Fruit fly (Drosophila melanogaster) whole organism, embryonic: Measurements from ENCODE around the gene Sam-S.

Source experiments
- Atf-2 ChIP-seq: fragments of 200-800 bp; sonication (Bioruptor generic); optimal IDR thresholded peaks from 2 replicates; lab custom pipeline; 2016; ENCODE audit warnings: missing biosample characterization, missing genetic modification characterization
- BtbVII ChIP-seq: fragments of 200-800 bp; sonication (Bioruptor generic); optimal IDR thresholded peaks from 3 replicates; lab custom pipeline; 2017; ENCODE audit warnings: missing biosample characterization, mild to moderate bottlenecking, missing genetic modification characterization
- CG11085 ChIP-seq: fragments of 200-800 bp; sonication (Bioruptor generic); IDR thresholded peaks from 2 replicates; pipeline ENCODE4 v1.3.6; 2022; ENCODE audit warnings: missing biosample characterization, missing genetic modification characterization
- CG11093 ChIP-seq: fragments of 200-800 bp; sonication (Bioruptor generic); IDR thresholded peaks from 3 replicates; pipeline ENCODE4 v1.3.6; 2022; ENCODE audit warnings: missing biosample characterization, missing genetic modification characterization
- CG11723 ChIP-seq: fragments of 200-800 bp; sonication (Bioruptor generic); optimal IDR thresholded peaks from 2 replicates; lab custom pipeline; 2017; ENCODE audit warnings: missing biosample characterization, mild to moderate bottlenecking, missing genetic modification characterization
- CG13296 ChIP-seq: fragments of 200-800 bp; sonication (Bioruptor generic); optimal IDR thresholded peaks from 3 replicates; lab custom pipeline; 2018; ENCODE audit warnings: missing biosample characterization, mild to moderate bottlenecking, missing genetic modification characterization
- CG14441 ChIP-seq: fragments of 200-800 bp; sonication (Bioruptor generic); IDR thresholded peaks from 2 replicates; pipeline ENCODE4 v1.3.6; 2022; ENCODE audit warnings: missing biosample characterization, missing genetic modification characterization
- CG17328 ChIP-seq: fragments of 200-800 bp; sonication (Bioruptor generic); IDR thresholded peaks from 2 replicates; pipeline ENCODE4 v1.3.6; 2022; ENCODE audit warnings: missing biosample characterization, missing genetic modification characterization
- CG31365 ChIP-seq: fragments of 200-800 bp; sonication (Bioruptor generic); optimal IDR thresholded peaks from 2 replicates; lab custom pipeline; 2018; ENCODE audit warnings: missing biosample characterization, mild to moderate bottlenecking, missing genetic modification characterization
- CG3163 ChIP-seq: fragments of 200-800 bp; sonication (Bioruptor generic); optimal IDR thresholded peaks from 3 replicates; lab custom pipeline; 2016; ENCODE audit warnings: missing biosample characterization, missing genetic modification characterization
- CG4328 ChIP-seq: fragments of 200-800 bp; sonication (Bioruptor generic); optimal IDR thresholded peaks from 3 replicates; lab custom pipeline; 2017; ENCODE audit warnings: missing biosample characterization, missing genetic modification reagents, missing genetic modification characterization
- CG6272 ChIP-seq: fragments of 200-800 bp; sonication (Bioruptor generic); IDR thresholded peaks from 2 replicates; pipeline ENCODE4 v1.3.6; 2022; ENCODE audit warnings: missing biosample characterization, missing genetic modification characterization
- CG6791 ChIP-seq: fragments of 200-800 bp; sonication (Bioruptor generic); IDR thresholded peaks from 3 replicates; pipeline ENCODE4 v1.3.6; 2022; ENCODE audit warnings: missing biosample characterization, missing genetic modification characterization; ENCODE audit not compliant: partially characterized antibody
- CG8359 ChIP-seq: fragments of 200-800 bp; sonication (Bioruptor generic); optimal IDR thresholded peaks from 2 replicates; lab custom pipeline; 2017; ENCODE audit warnings: missing biosample characterization, mild to moderate bottlenecking, missing genetic modification characterization, borderline replicate concordance
- CG8924 ChIP-seq: fragments of 200-800 bp; optimal IDR thresholded peaks from 3 replicates; lab custom pipeline; 2019; ENCODE audit warnings: missing biosample characterization, mild to moderate bottlenecking, missing genetic modification characterization, moderate library complexity
- CG9817 ChIP-seq: fragments of 200-800 bp; sonication (Bioruptor generic); optimal IDR thresholded peaks from 2 replicates; lab custom pipeline; 2018; ENCODE audit warnings: missing biosample characterization, mild to moderate bottlenecking, missing genetic modification characterization, moderate library complexity
- Dek ChIP-seq: fragments of 200-800 bp; sonication (Bioruptor generic); optimal IDR thresholded peaks from 3 replicates; lab custom pipeline; 2019; ENCODE audit warnings: missing biosample characterization, mild to moderate bottlenecking, missing genetic modification characterization, moderate library complexity
- Ets65A ChIP-seq: fragments of 200-800 bp; sonication (Bioruptor generic); peaks from one replicate; lab custom pipeline; 2016; ENCODE audit warnings: missing biosample characterization, missing genetic modification characterization
- MTF-1 ChIP-seq: fragments of 200-800 bp; sonication (Bioruptor generic); optimal IDR thresholded peaks from 2 replicates; lab custom pipeline; 2018; ENCODE audit warnings: missing biosample characterization, mild to moderate bottlenecking, missing genetic modification characterization, borderline replicate concordance
- Nf-YA ChIP-seq: fragments of 200-800 bp; sonication (Bioruptor generic); IDR thresholded peaks from 2 replicates; pipeline ENCODE4 v1.3.6; 2022; ENCODE audit warnings: missing biosample characterization, missing genetic modification characterization
- Spps ChIP-seq: fragments of 200-800 bp; sonication (Bioruptor generic); optimal IDR thresholded peaks from 2 replicates; lab custom pipeline; 2018; ENCODE audit warnings: missing biosample characterization, mild to moderate bottlenecking, missing genetic modification characterization
- Sry-δ ChIP-seq: fragments of 200-800 bp; sonication (Bioruptor generic); optimal IDR thresholded peaks from 2 replicates; lab custom pipeline; 2016; ENCODE audit warnings: missing biosample characterization, missing genetic modification characterization
- Trl ChIP-seq, 3 experiments: fragments of >200 bp in 2 of 3; fragments of 200-800 bp in 1 of 3; sonication (Bioruptor generic) in 1 of 3; optimal IDR thresholded peaks; 2 replicates in 1 of 3; 3 replicates in 2 of 3; lab custom pipeline; 2016 to 2017; ENCODE audit warnings: missing biosample characterization in 1 of 3, missing genetic modification characterization in 1 of 3
- aop ChIP-seq: fragments of 200-800 bp; sonication (Bioruptor generic); IDR thresholded peaks from 2 replicates; pipeline ENCODE4 v1.3.6; 2022; ENCODE audit warnings: missing biosample characterization, missing genetic modification characterization
- ato ChIP-seq: fragments of 200-800 bp; sonication (Bioruptor generic); IDR thresholded peaks from 2 replicates; pipeline ENCODE4 v1.3.6; 2022; ENCODE audit warnings: missing biosample characterization, missing genetic modification characterization; ENCODE audit not compliant: partially characterized antibody
- bcd ChIP-seq: fragments of 200-800 bp; sonication (Bioruptor generic); optimal IDR thresholded peaks from 2 replicates; lab custom pipeline; 2017; ENCODE audit warnings: missing biosample characterization, mild to moderate bottlenecking, missing genetic modification characterization
- bigmax ChIP-seq: fragments of 200-800 bp; sonication (Bioruptor generic); optimal IDR thresholded peaks from 2 replicates; lab custom pipeline; 2018; ENCODE audit warnings: missing biosample characterization, mild to moderate bottlenecking, missing genetic modification characterization
- bsh ChIP-seq, 2 experiments: fragments of 200-800 bp; sonication (Bioruptor generic); optimal IDR thresholded peaks; 2 replicates each; lab custom pipeline; 2017 to 2018; ENCODE audit warnings: mild to moderate bottlenecking in 2 of 2, missing biosample characterization in 2 of 2, missing genetic modification characterization in 2 of 2, moderate library complexity in 1 of 2
- dm ChIP-seq: fragments of 200-800 bp; sonication (Bioruptor generic); optimal IDR thresholded peaks from 3 replicates; lab custom pipeline; 2016; ENCODE audit warnings: missing biosample characterization, missing genetic modification characterization
- en ChIP-seq: fragments of 200-800 bp; sonication (Bioruptor generic); optimal IDR thresholded peaks from 2 replicates; lab custom pipeline; 2016; ENCODE audit warnings: missing biosample characterization, missing genetic modification characterization
- exex ChIP-seq: fragments of 200-800 bp; sonication (Bioruptor generic); optimal IDR thresholded peaks from 4 replicates; lab custom pipeline; 2018; ENCODE audit warnings: missing biosample characterization, mild to moderate bottlenecking, missing genetic modification characterization, moderate library complexity
- grau ChIP-seq: fragments of 200-800 bp; optimal IDR thresholded peaks from 3 replicates; lab custom pipeline; 2019; ENCODE audit warnings: missing biosample characterization, mild to moderate bottlenecking, missing genetic modification characterization, moderate library complexity
- her ChIP-seq: fragments of 200-800 bp; sonication (Bioruptor generic); optimal IDR thresholded peaks from 2 replicates; lab custom pipeline; 2016; ENCODE audit warnings: missing biosample characterization, missing genetic modification characterization
- hkb ChIP-seq, 2 experiments: fragments of 200-800 bp in 1 of 2; fragments of >200 bp in 1 of 2; sonication (Bioruptor generic) in 1 of 2; IDR thresholded peaks in 1 of 2; optimal IDR thresholded peaks in 1 of 2; 2 replicates each; pipeline versions ENCODE4 v1.3.6 to Lab custom; 2017 to 2022; ENCODE audit warnings: missing biosample characterization in 1 of 2, missing genetic modification characterization in 1 of 2
- lbe ChIP-seq: fragments of 200-800 bp; sonication (Bioruptor generic); optimal IDR thresholded peaks from 2 replicates; lab custom pipeline; 2016; ENCODE audit warnings: missing biosample characterization, mild to moderate bottlenecking, missing genetic modification characterization
- lov ChIP-seq, 2 experiments: fragments of 200-800 bp in 1 of 2; fragments of >200 bp in 1 of 2; sonication (Bioruptor generic) in 1 of 2; IDR thresholded peaks in 1 of 2; optimal IDR thresholded peaks in 1 of 2; 2 replicates in 1 of 2; 3 replicates in 1 of 2; pipeline versions ENCODE4 v1.3.6 to Lab custom; 2017 to 2022; ENCODE audit warnings: missing biosample characterization in 1 of 2, missing genetic modification characterization in 1 of 2
- luna ChIP-seq: fragments of 200-800 bp; sonication (Bioruptor generic); optimal IDR thresholded peaks from 2 replicates; lab custom pipeline; 2016; ENCODE audit warnings: missing biosample characterization, missing genetic modification characterization
- nerfin-1 ChIP-seq: fragments of 200-800 bp; sonication (Bioruptor generic); optimal IDR thresholded peaks from 3 replicates; lab custom pipeline; 2019; ENCODE audit warnings: missing biosample characterization, mild to moderate bottlenecking, missing genetic modification characterization, moderate library complexity
- nmo ChIP-seq: fragments of 200-800 bp; sonication (Bioruptor generic); optimal IDR thresholded peaks from 2 replicates; lab custom pipeline; 2018; ENCODE audit warnings: missing biosample characterization, mild to moderate bottlenecking, missing genetic modification characterization, moderate library complexity
- onecut ChIP-seq: fragments of 200-800 bp; sonication (Bioruptor generic); IDR thresholded peaks from 2 replicates; pipeline ENCODE4 v1.3.6; 2022; ENCODE audit warnings: missing biosample characterization, missing genetic modification characterization
- pfk ChIP-seq: fragments of 200-800 bp; sonication (Bioruptor generic); optimal IDR thresholded peaks from 2 replicates; lab custom pipeline; 2018; ENCODE audit warnings: missing biosample characterization, mild to moderate bottlenecking, missing genetic modification characterization, moderate library complexity
- sisA ChIP-seq: fragments of 200-800 bp; sonication (Bioruptor generic); IDR thresholded peaks from 2 replicates; pipeline ENCODE4 v1.3.6; 2022; ENCODE audit warnings: missing biosample characterization, missing genetic modification characterization
- sob ChIP-seq: fragments of 200-800 bp; sonication (Bioruptor generic); IDR thresholded peaks from 2 replicates; pipeline ENCODE4 v1.3.6; 2022; ENCODE audit warnings: missing biosample characterization, missing genetic modification characterization
- stwl ChIP-seq: fragments of 200-800 bp; sonication (Bioruptor generic); optimal IDR thresholded peaks from 3 replicates; lab custom pipeline; 2018; ENCODE audit warnings: missing biosample characterization, mild to moderate bottlenecking, missing genetic modification characterization, moderate library complexity
- tna ChIP-seq: fragments of 200-800 bp; sonication (Bioruptor generic); IDR thresholded peaks from 2 replicates; pipeline ENCODE4 v1.3.6; 2022; ENCODE audit warnings: missing biosample characterization, missing genetic modification characterization; ENCODE audit not compliant: partially characterized antibody
- yki ChIP-seq: fragments of >200 bp; optimal IDR thresholded peaks from 3 replicates; lab custom pipeline; 2018

The Sam-S gene

dm6 chr2L:128977-129941 is 22.6 kb downstream of the Sam-S start (continued):
- TF ChIP-seq CG4328 (GFP tag; lab: Kevin White, UChicago) (peak; percentile 15), ato (GFP tag; lab: Robert Waterston, UW) (peak; percentile 25; the same call in 1 of the 2 replicates), grau (peak; percentile 35), CG6272 (0 out of 2 replicates have a peak, but pooled peaks have one; percentile 12), Nf-YA (GFP tag; lab: Robert Waterston, UW) (no peak), Trl (optimal IDR thresholded peaks at IDR 0.05; lab: Kevin White, UChicago) (peak; percentile 88 to 90), Trl (GFP tag; optimal IDR thresholded peaks at IDR 0.05; lab: Kevin White, UChicago) (peak; percentile 50), CG11085 (GFP tag; lab: Robert Waterston, UW) (no peak), CG13296 (GFP tag; lab: Kevin White, UChicago) (peak; percentile 66), hkb (optimal IDR thresholded peaks at IDR 0.05; lab: Kevin White, UChicago) (no peak), hkb (GFP tag; IDR thresholded peaks at IDR 0.05; lab: Robert Waterston, UW) (peak; percentile 42; the same call in 1 of the 2 replicates), Atf-2 (GFP tag; lab: Kevin White, UChicago) (no peak), CG3163 (GFP tag; lab: Kevin White, UChicago) (no peak), bcd (GFP tag; lab: Kevin White, UChicago) (no peak), nmo (GFP tag; lab: Kevin White, UChicago) (peak; percentile 4), CG31365 (tag; lab: Kevin White, UChicago) (peak; percentile 66), bigmax (peak; percentile 28), onecut (GFP tag; lab: Robert Waterston, UW) (peak; percentile 25), CG11093 (GFP tag; lab: Robert Waterston, UW) (no peak), CG11723 (GFP tag; lab: Kevin White, UChicago) (peak; percentile 10), Spps (no peak), Sry-δ (GFP tag; lab: Kevin White, UChicago) (peak; percentile 2), exex (tag; lab: Kevin White, UChicago) (peak; percentile 46), dm (GFP tag; lab: Kevin White, UChicago) (peak; percentile 11), pfk (GFP tag; lab: Kevin White, UChicago) (peak; percentile 57), BtbVII (peak; percentile 72), Ets65A (no peak), sisA (GFP tag; lab: Robert Waterston, UW) (no peak), tna (GFP tag; lab: Robert Waterston, UW) (peak; percentile 42; the same call in 1 of the 2 replicates), stwl (tag; lab: Kevin White, UChicago) (peak; percentile 36), CG17328 (peak; percentile 47; the same call in 1 of the 2 replicates), her (GFP tag; lab: Kevin White, UChicago) (peak; percentile 58), CG8924 (tag; lab: Kevin White, UChicago) (peak; percentile 53), CG14441 (no peak; the same call in 1 of the 2 replicates), CG6791 (GFP tag; lab: Robert Waterston, UW) (peak; percentile 36; the same call in 1 of the 3 replicates), bsh (GFP tag; optimal IDR thresholded peaks at IDR 0.05; lab: Kevin White, UChicago) (peak in 1 of 2 experiments; percentile 3), nerfin-1 (tag; lab: Kevin White, UChicago) (peak; percentile 67), en (GFP tag; lab: Kevin White, UChicago) (peak; percentile 13), lbe (GFP tag; lab: Kevin White, UChicago) (peak; percentile 59), MTF-1 (GFP tag; lab: Kevin White, UChicago) (peak; percentile 71), sob (GFP tag; lab: Robert Waterston, UW) (peak; percentile 54; the same call in 1 of the 2 replicates), CG9817 (no peak), CG8359 (GFP tag; lab: Kevin White, UChicago) (no peak), lov (optimal IDR thresholded peaks at IDR 0.05; lab: Kevin White, UChicago) (no peak), lov (GFP tag; IDR thresholded peaks at IDR 0.05; lab: Robert Waterston, UW) (0 out of 3 replicates have a peak, but pooled peaks have one; percentile 46), luna (GFP tag; lab: Kevin White, UChicago) (no peak), aop (peak; percentile 56; the same call in 1 of the 2 replicates), yki (lab: Kevin White, UChicago) (peak; percentile 12), Dek (tag; lab: Kevin White, UChicago) (no peak)
